Fruit fly (Drosophila melanogaster) whole organism, prepupa: ENCODE data around the gene snu.

ENCODE experiments used
- Blimp-1 ChIP-seq: fragments of 200-800 bp; sonication (Bioruptor generic); optimal IDR thresholded peaks from 3 replicates; lab custom pipeline; 2017; ENCODE audit warnings: missing biosample characterization, missing genetic modification characterization, mild to moderate bottlenecking, moderate library complexity, missing genetic modification reagents
- CG10631 ChIP-seq: fragments of 200-800 bp; sonication (Bioruptor generic); optimal IDR thresholded peaks from 2 replicates; lab custom pipeline; 2016; ENCODE audit warnings: missing biosample characterization, missing genetic modification characterization
- CG10669 ChIP-seq: fragments of 200-800 bp; sonication (Bioruptor generic); optimal IDR thresholded peaks from 3 replicates; lab custom pipeline; 2018; ENCODE audit warnings: missing biosample characterization, mild to moderate bottlenecking, missing genetic modification characterization, moderate library complexity
- CG11902 ChIP-seq: fragments of 200-800 bp; sonication (Bioruptor generic); optimal IDR thresholded peaks from 3 replicates; lab custom pipeline; 2016; ENCODE audit warnings: missing biosample characterization, missing genetic modification characterization
- CG1621 ChIP-seq: fragments of 200-800 bp; sonication (Bioruptor generic); optimal IDR thresholded peaks from 3 replicates; lab custom pipeline; 2018; ENCODE audit warnings: missing biosample characterization, mild to moderate bottlenecking, missing genetic modification characterization
- CG31627 ChIP-seq: fragments of 200-800 bp; sonication (Bioruptor generic); optimal IDR thresholded peaks from 3 replicates; lab custom pipeline; 2016; ENCODE audit warnings: missing biosample characterization, missing genetic modification characterization
- CG3919 ChIP-seq: fragments of 200-800 bp; sonication (Bioruptor generic); optimal IDR thresholded peaks from 3 replicates; lab custom pipeline; 2016; ENCODE audit warnings: missing biosample characterization, missing genetic modification characterization
- CG6163 ChIP-seq: fragments of 200-800 bp; sonication (Bioruptor generic); IDR thresholded peaks from 3 replicates; pipeline ENCODE4 v1.3.6; 2022; ENCODE audit warnings: missing biosample characterization, missing genetic modification characterization
- CG6792 ChIP-seq: fragments of 200-800 bp; sonication (Bioruptor generic); optimal IDR thresholded peaks from 3 replicates; lab custom pipeline; 2016; ENCODE audit warnings: missing biosample characterization, missing genetic modification characterization
- CG6808 ChIP-seq: fragments of 200-800 bp; sonication (Bioruptor generic); optimal IDR thresholded peaks from 3 replicates; lab custom pipeline; 2017; ENCODE audit warnings: missing biosample characterization, missing genetic modification characterization, mild to moderate bottlenecking, moderate library complexity, missing genetic modification reagents
- CG6854 ChIP-seq: fragments of 200-800 bp; sonication (Bioruptor generic); optimal IDR thresholded peaks from 2 replicates; lab custom pipeline; 2017; ENCODE audit warnings: missing biosample characterization, mild to moderate bottlenecking, missing genetic modification characterization
- CG7368 ChIP-seq: fragments of 200-800 bp; sonication (Bioruptor generic); optimal IDR thresholded peaks from 3 replicates; lab custom pipeline; 2016; ENCODE audit warnings: missing biosample characterization, missing genetic modification characterization
- CG8119 ChIP-seq: fragments of 200-800 bp; sonication (Bioruptor generic); IDR thresholded peaks from 3 replicates; pipeline ENCODE4 v1.3.6; 2022; ENCODE audit warnings: missing biosample characterization, missing genetic modification characterization
- CG8632 ChIP-seq: fragments of 200-800 bp; sonication (Bioruptor generic); optimal IDR thresholded peaks from 3 replicates; lab custom pipeline; 2016; ENCODE audit warnings: missing biosample characterization, missing genetic modification characterization
- CG9139 ChIP-seq: fragments of 200-800 bp; sonication (Bioruptor generic); optimal IDR thresholded peaks from 3 replicates; lab custom pipeline; 2017; ENCODE audit warnings: missing biosample characterization, mild to moderate bottlenecking, missing genetic modification characterization
- Eip75B ChIP-seq: fragments of 200-800 bp; sonication (Bioruptor generic); optimal IDR thresholded peaks from 3 replicates; lab custom pipeline; 2016; ENCODE audit warnings: missing biosample characterization, missing genetic modification characterization
- Eip78C ChIP-seq: fragments of 200-800 bp; sonication (Bioruptor generic); peaks from one replicate; lab custom pipeline; 2016; ENCODE audit warnings: missing biosample characterization, missing genetic modification characterization
- Ets21C ChIP-seq: fragments of 200-800 bp; sonication (Bioruptor generic); optimal IDR thresholded peaks from 3 replicates; lab custom pipeline; 2016; ENCODE audit warnings: missing biosample characterization, missing genetic modification characterization
- Ets96B ChIP-seq: fragments of 200-800 bp; optimal IDR thresholded peaks from 2 replicates; lab custom pipeline; 2019; ENCODE audit warnings: missing biosample characterization, mild to moderate bottlenecking, missing genetic modification characterization, moderate library complexity
- Gug ChIP-seq: fragments of 200-800 bp; sonication (Bioruptor generic); IDR thresholded peaks from 2 replicates; pipeline ENCODE4 v1.3.6; 2022; ENCODE audit warnings: missing biosample characterization, missing genetic modification characterization
- Hr4 ChIP-seq: fragments of 200-800 bp; sonication (Bioruptor generic); optimal IDR thresholded peaks from 3 replicates; lab custom pipeline; 2016; ENCODE audit warnings: missing biosample characterization, missing genetic modification characterization
- Lpt ChIP-seq: fragments of 200-800 bp; sonication (Bioruptor generic); optimal IDR thresholded peaks from 3 replicates; lab custom pipeline; 2016; ENCODE audit warnings: missing biosample characterization, missing genetic modification characterization
- Smox ChIP-seq: fragments of 200-800 bp; sonication (Bioruptor generic); optimal IDR thresholded peaks from 3 replicates; lab custom pipeline; 2016; ENCODE audit warnings: missing biosample characterization, missing genetic modification characterization
- Sox14 ChIP-seq: fragments of 200-800 bp; sonication (Bioruptor generic); optimal IDR thresholded peaks from 3 replicates; lab custom pipeline; 2016; ENCODE audit warnings: missing biosample characterization, missing genetic modification characterization
- Sox15 ChIP-seq: fragments of 200-800 bp; sonication (Bioruptor generic); optimal IDR thresholded peaks from 3 replicates; lab custom pipeline; 2016; ENCODE audit warnings: missing biosample characterization, missing genetic modification characterization
- acj6 ChIP-seq: fragments of 200-800 bp; sonication (Bioruptor generic); optimal IDR thresholded peaks from 3 replicates; lab custom pipeline; 2016; ENCODE audit warnings: missing biosample characterization, missing genetic modification characterization
- cyc ChIP-seq: fragments of 200-800 bp; sonication (Bioruptor generic); optimal IDR thresholded peaks from 3 replicates; lab custom pipeline; 2016; ENCODE audit warnings: missing biosample characterization, missing genetic modification characterization
- dac ChIP-seq: fragments of 200-800 bp; sonication (Bioruptor generic); optimal IDR thresholded peaks from 2 replicates; lab custom pipeline; 2017; ENCODE audit warnings: missing biosample characterization, mild to moderate bottlenecking, missing genetic modification characterization
- dsx ChIP-seq: fragments of 200-800 bp; optimal IDR thresholded peaks from 3 replicates; lab custom pipeline; 2019; ENCODE audit warnings: missing biosample characterization, mild to moderate bottlenecking, missing genetic modification characterization, moderate library complexity; ENCODE audit not compliant: poor library complexity, severe bottlenecking
- eg ChIP-seq: fragments of 200-800 bp; sonication (Bioruptor generic); IDR thresholded peaks from 3 replicates; pipeline ENCODE4 v1.3.6; 2022; ENCODE audit warnings: missing biosample characterization, missing genetic modification characterization
- esn ChIP-seq: fragments of 200-800 bp; sonication (Bioruptor generic); optimal IDR thresholded peaks from 2 replicates; lab custom pipeline; 2016; ENCODE audit warnings: missing biosample characterization, mild to moderate bottlenecking, missing genetic modification characterization, moderate library complexity
- fd59A ChIP-seq: fragments of 200-800 bp; sonication (Bioruptor generic); optimal IDR thresholded peaks from 2 replicates; lab custom pipeline; 2017; ENCODE audit warnings: missing biosample characterization, mild to moderate bottlenecking, missing genetic modification characterization, missing genetic modification reagents
- fd85E ChIP-seq: fragments of 200-800 bp; sonication (Bioruptor generic); optimal IDR thresholded peaks from 3 replicates; lab custom pipeline; 2016; ENCODE audit warnings: missing biosample characterization, missing genetic modification characterization
- fkh ChIP-seq: fragments of 200-800 bp; sonication (Bioruptor generic); optimal IDR thresholded peaks from 3 replicates; lab custom pipeline; 2017; ENCODE audit warnings: missing biosample characterization, mild to moderate bottlenecking, missing genetic modification characterization, moderate library complexity
- lz ChIP-seq: fragments of 200-800 bp; sonication (Bioruptor generic); optimal IDR thresholded peaks from 3 replicates; lab custom pipeline; 2016; ENCODE audit warnings: missing biosample characterization, missing genetic modification characterization
- net ChIP-seq: fragments of 200-800 bp; sonication (Bioruptor generic); optimal IDR thresholded peaks from 3 replicates; lab custom pipeline; 2016; ENCODE audit warnings: missing biosample characterization, missing genetic modification characterization
- ss ChIP-seq, 2 experiments: fragments of 200-800 bp; sonication (Bioruptor generic); optimal IDR thresholded peaks; 2 replicates in 1 of 2; 3 replicates in 1 of 2; lab custom pipeline; 2017 to 2018; ENCODE audit warnings: mild to moderate bottlenecking in 2 of 2, missing biosample characterization in 2 of 2, missing genetic modification characterization in 2 of 2, moderate library complexity in 1 of 2
- svp ChIP-seq: fragments of 200-800 bp; sonication (Bioruptor generic); peaks from one replicate; lab custom pipeline; 2016; ENCODE audit warnings: missing biosample characterization, missing genetic modification characterization
- topi ChIP-seq: fragments of 200-800 bp; sonication (Bioruptor generic); optimal IDR thresholded peaks from 3 replicates; lab custom pipeline; 2016; ENCODE audit warnings: missing biosample characterization, missing genetic modification characterization
- vri ChIP-seq: fragments of 200-800 bp; sonication (Bioruptor generic); optimal IDR thresholded peaks from 3 replicates; lab custom pipeline; 2016; ENCODE audit warnings: missing biosample characterization, mild to moderate bottlenecking, missing genetic modification characterization

The snu gene

DNA sequence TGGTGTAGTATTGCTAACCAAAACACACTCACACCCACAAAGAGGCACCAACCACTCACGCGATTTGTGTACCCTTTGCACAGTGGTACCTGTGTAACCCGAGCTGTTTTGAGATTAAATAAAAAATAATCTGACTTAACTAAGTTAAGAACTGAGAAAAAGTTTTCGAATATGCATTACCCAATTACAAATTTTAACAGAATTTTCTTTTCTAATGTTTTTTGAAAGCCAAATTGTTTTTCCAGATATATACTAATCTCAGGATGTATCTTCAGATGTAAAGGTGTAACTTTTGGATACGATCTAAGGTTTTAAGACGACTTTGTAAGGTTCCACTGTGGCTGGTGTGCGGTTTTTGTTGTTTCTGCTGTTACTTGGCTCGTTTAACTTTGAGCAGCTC is 41.1 kb upstream of the snu start (continued):
- TF ChIP-seq Lpt (GFP tag; lab: Kevin White, UChicago) (peak; percentile 1), Ets21C (peak; percentile 77), vri (GFP tag; lab: Kevin White, UChicago) (peak; percentile 19), CG31627 (peak; percentile 74), Eip75B (GFP tag; lab: Kevin White, UChicago) (peak; percentile 83), CG6808 (GFP tag; lab: Kevin White, UChicago) (peak; percentile 8), CG10631 (GFP tag; lab: Kevin White, UChicago) (peak; percentile 80), CG3919 (GFP tag; lab: Kevin White, UChicago) (peak; percentile 72), Sox14 (GFP tag; lab: Kevin White, UChicago) (peak; percentile 74), CG8632 (peak; percentile 54), fd85E (GFP tag; lab: Kevin White, UChicago) (no peak), eg (peak; percentile 78), CG11902 (GFP tag; lab: Kevin White, UChicago) (peak; percentile 63), net (GFP tag; lab: Kevin White, UChicago) (peak; percentile 63), CG6792 (GFP tag; lab: Kevin White, UChicago) (peak; percentile 83), CG10669 (GFP tag; lab: Kevin White, UChicago) (peak; percentile 45), ss (GFP tag; optimal IDR thresholded peaks at IDR 0.05; lab: Kevin White, UChicago) (peak in 1 of 2 experiments; percentile 11)

dm6 chr3R:28634261-28634980 is 40.4 kb upstream of the snu start:
- peak; percentile 5 for TF ChIP-seq Smox (GFP tag; lab: Kevin White, UChicago)
- TF ChIP-seq CG1621 (tag; lab: Kevin White, UChicago): peak; percentile 6
- no peak for TF ChIP-seq dac (GFP tag; lab: Kevin White, UChicago)
- TF ChIP-seq CG6163 (GFP tag; lab: Robert Waterston, UW): peak; percentile 30; the same call in 1 of the 3 replicates
- no peak for TF ChIP-seq CG8632
- TF ChIP-seq Sox15 (GFP tag; lab: Kevin White, UChicago): no peak
- no peak for TF ChIP-seq CG10669 (GFP tag; lab: Kevin White, UChicago)
- TF ChIP-seq fkh: peak; percentile 40
- peak; percentile 8 for TF ChIP-seq topi (GFP tag; lab: Kevin White, UChicago)
- peak; percentile 82 for TF ChIP-seq CG6854 (GFP tag; lab: Kevin White, UChicago)
- TF ChIP-seq ss (GFP tag; optimal IDR thresholded peaks at IDR 0.05; lab: Kevin White, UChicago): peak; percentile 54 to 63
- no peak for TF ChIP-seq fd59A (GFP tag; lab: Kevin White, UChicago)
- peak; percentile 46 for TF ChIP-seq dsx (GFP tag; lab: Kevin White, UChicago)
- TF ChIP-seq CG8119 (GFP tag; lab: Robert Waterston, UW): no peak
- peak; percentile 21 for TF ChIP-seq CG9139 (GFP tag; lab: Kevin White, UChicago)
- TF ChIP-seq Lpt (GFP tag; lab: Kevin White, UChicago): peak; percentile 2
- no peak for TF ChIP-seq CG7368 (GFP tag; lab: Kevin White, UChicago)
- no peak for TF ChIP-seq net (GFP tag; lab: Kevin White, UChicago)
- TF ChIP-seq Ets21C: no peak
- peak; percentile 48 for TF ChIP-seq CG6808 (GFP tag; lab: Kevin White, UChicago)

DNA sequence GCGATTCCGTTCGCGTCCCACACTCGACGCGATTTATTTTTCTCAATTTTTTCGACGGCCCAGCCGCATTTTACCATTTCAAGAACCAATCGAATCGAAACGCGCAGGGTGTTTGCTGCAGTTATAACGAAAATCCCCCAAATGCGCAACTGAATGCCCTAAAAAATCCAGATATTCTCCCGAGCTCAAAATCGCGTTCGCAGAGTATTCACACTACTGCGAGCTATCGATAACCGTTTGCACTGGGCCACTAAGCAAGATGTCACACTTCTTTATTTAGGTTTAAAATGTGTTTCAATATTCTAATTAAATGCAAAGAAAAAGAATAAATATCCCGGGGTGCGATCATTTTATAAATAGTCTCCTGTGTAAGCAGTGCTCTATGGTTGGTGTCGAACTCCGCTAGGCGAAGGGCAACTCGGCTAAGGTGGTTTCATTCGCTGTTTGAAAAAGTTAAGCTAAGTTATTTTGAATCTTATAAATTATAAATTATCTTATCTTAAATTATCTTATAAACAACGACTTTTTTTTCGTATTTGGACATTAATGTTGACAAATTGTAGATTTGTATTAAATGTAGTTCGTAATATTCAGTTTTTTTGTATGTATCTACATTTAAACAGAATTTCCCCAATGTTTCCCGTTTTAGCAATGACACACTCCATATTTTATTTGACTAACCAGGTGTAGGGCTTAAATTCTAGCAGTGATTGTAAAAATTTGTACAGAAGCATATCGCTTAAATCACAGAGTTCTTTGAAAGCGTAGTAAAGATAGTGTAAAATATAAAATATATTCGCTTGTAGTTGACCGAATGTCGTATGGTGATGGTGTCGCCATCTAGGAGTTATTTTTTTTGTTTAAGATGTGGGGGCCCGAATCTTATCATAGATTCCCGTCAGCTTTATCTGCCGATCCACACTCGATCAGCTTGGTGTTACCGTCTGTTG is 39.6 kb upstream of the snu start, which contains the start of gene CG10011:
Gene CG10011 (minus strand): TSS at position 119 of the 950 bp plus-strand sequence.
- TF ChIP-seq acj6 (GFP tag; lab: Kevin White, UChicago) (no peak), Lpt (GFP tag; lab: Kevin White, UChicago) (no peak), Eip78C (GFP tag; lab: Kevin White, UChicago) (peak; percentile 75), dac (GFP tag; lab: Kevin White, UChicago) (no peak), CG6808 (GFP tag; lab: Kevin White, UChicago) (peak; percentile 10), CG6163 (GFP tag; lab: Robert Waterston, UW) (peak; percentile 30; the same call in 1 of the 3 replicates), ss (GFP tag; optimal IDR thresholded peaks at IDR 0.05; lab: Kevin White, UChicago) (no peak), Eip75B (GFP tag; lab: Kevin White, UChicago) (no peak), Hr4 (GFP tag; lab: Kevin White, UChicago) (no peak), Gug (no peak), vri (GFP tag; lab: Kevin White, UChicago) (no peak), fd59A (GFP tag; lab: Kevin White, UChicago) (no peak), Ets21C (no peak), svp (peak; percentile 51), lz (GFP tag; lab: Kevin White, UChicago) (peak; percentile 2), Blimp-1 (GFP tag; lab: Kevin White, UChicago) (peak; percentile 5), CG9139 (GFP tag; lab: Kevin White, UChicago) (no peak), CG31627 (no peak), cyc (no peak), CG1621 (tag; lab: Kevin White, UChicago) (no peak), CG3919 (GFP tag; lab: Kevin White, UChicago) (peak; percentile 10), Ets96B (tag; lab: Kevin White, UChicago) (no peak), Sox14 (GFP tag; lab: Kevin White, UChicago) (peak; percentile 29), topi (GFP tag; lab: Kevin White, UChicago) (no peak), esn (GFP tag; lab: Kevin White, UChicago) (peak; percentile 37)
